Worm (Caenorhabditis elegans) whole organism, mixed stage, embryonic: ENCODE data around the gene W08E12.9.

ENCODE experiments used
- M03D4.4 ChIP-seq: sonication (generic microtip); optimal IDR thresholded peaks from 2 replicates; lab custom pipeline; 2017; ENCODE audit warnings: mild to moderate bottlenecking, missing genetic modification characterization, missing compliant biosample characterization
- bed-3 ChIP-seq: fragments of 200-800 bp; sonication (Bioruptor generic); optimal IDR thresholded peaks from 3 replicates; lab custom pipeline; 2018; ENCODE audit warnings: mild to moderate bottlenecking, missing genetic modification characterization, moderate library complexity, missing compliant biosample characterization
- blmp-1 ChIP-seq: fragments of 150-350 bp; optimal IDR thresholded peaks from 2 replicates; lab custom pipeline; 2014; ENCODE audit warnings: missing biosample characterization, missing genetic modification characterization
- ceh-39 ChIP-seq: fragments of 150-350 bp; optimal IDR thresholded peaks from 2 replicates; lab custom pipeline; 2014; ENCODE audit warnings: missing biosample characterization, missing genetic modification characterization
- ceh-43 ChIP-seq: fragments of 200-800 bp; sonication (Bioruptor generic); optimal IDR thresholded peaks from 2 replicates; lab custom pipeline; 2018; ENCODE audit warnings: mild to moderate bottlenecking, missing genetic modification characterization, moderate library complexity, missing compliant biosample characterization
- ceh-83 ChIP-seq: fragments of 200-800 bp; sonication (Bioruptor generic); optimal IDR thresholded peaks from 2 replicates; lab custom pipeline; 2018; ENCODE audit warnings: mild to moderate bottlenecking, missing genetic modification characterization, missing compliant biosample characterization
- ces-1 ChIP-seq: fragments of 150-350 bp; optimal IDR thresholded peaks from 2 replicates; lab custom pipeline; 2014; ENCODE audit warnings: missing biosample characterization, missing genetic modification reagents, missing genetic modification characterization
- cnd-1 ChIP-seq: fragments of 200-800 bp; sonication (Bioruptor generic); optimal IDR thresholded peaks from 2 replicates; lab custom pipeline; 2018; ENCODE audit warnings: mild to moderate bottlenecking, missing genetic modification characterization, missing compliant biosample characterization
- drap-1 ChIP-seq: fragments of 200-800 bp; sonication (Bioruptor generic); optimal IDR thresholded peaks from 3 replicates; lab custom pipeline; 2018; ENCODE audit warnings: mild to moderate bottlenecking, missing genetic modification characterization, missing compliant biosample characterization
- elt-1 ChIP-seq: sonication (generic microtip); optimal IDR thresholded peaks from 2 replicates; lab custom pipeline; 2017; ENCODE audit warnings: missing genetic modification characterization, mild to moderate bottlenecking, missing compliant biosample characterization, antibody characterized with exemption, moderate library complexity, borderline replicate concordance; ENCODE audit not compliant: insufficient read depth
- elt-3 ChIP-seq: fragments of 150-350 bp; optimal IDR thresholded peaks from 2 replicates; lab custom pipeline; 2014; ENCODE audit warnings: missing biosample characterization, missing genetic modification characterization
- flh-1 ChIP-seq: fragments of 200-800 bp; sonication (Bioruptor generic); optimal IDR thresholded peaks from 2 replicates; lab custom pipeline; 2018; ENCODE audit warnings: mild to moderate bottlenecking, missing genetic modification characterization, moderate library complexity, missing compliant biosample characterization
- ham-2 ChIP-seq: fragments of 200-800 bp; sonication (Bioruptor generic); optimal IDR thresholded peaks from 2 replicates; lab custom pipeline; 2018; ENCODE audit warnings: mild to moderate bottlenecking, missing genetic modification characterization, missing compliant biosample characterization
- hlh-1 ChIP-seq: fragments of 150-350 bp; optimal IDR thresholded peaks from 2 replicates; lab custom pipeline; 2014; ENCODE audit warnings: missing biosample characterization, missing genetic modification reagents, missing genetic modification characterization
- lin-13 ChIP-seq: fragments of 150-350 bp; optimal IDR thresholded peaks from 2 replicates; lab custom pipeline; 2014; ENCODE audit warnings: missing biosample characterization, missing genetic modification characterization
- lin-32 ChIP-seq: fragments of 200-800 bp; sonication (Bioruptor generic); optimal IDR thresholded peaks from 2 replicates; lab custom pipeline; 2018; ENCODE audit warnings: mild to moderate bottlenecking, missing genetic modification characterization, missing compliant biosample characterization
- lsy-2 ChIP-seq: fragments of 150-350 bp; optimal IDR thresholded peaks from 2 replicates; lab custom pipeline; 2014; ENCODE audit warnings: missing biosample characterization, missing genetic modification characterization
- mab-5 ChIP-seq: fragments of 150-350 bp; optimal IDR thresholded peaks from 2 replicates; lab custom pipeline; 2014; ENCODE audit warnings: missing biosample characterization, missing genetic modification characterization
- mep-1 ChIP-seq: fragments of 150-350 bp; optimal IDR thresholded peaks from 2 replicates; lab custom pipeline; 2017; ENCODE audit warnings: missing biosample characterization, missing genetic modification reagents, missing genetic modification characterization, inconsistent platforms
- mls-2 ChIP-seq: sonication (generic microtip); optimal IDR thresholded peaks from 2 replicates; lab custom pipeline; 2016; ENCODE audit warnings: mild to moderate bottlenecking, missing genetic modification characterization, moderate library complexity, missing compliant biosample characterization
- nhr-12 ChIP-seq: fragments of 150-350 bp; optimal IDR thresholded peaks from 2 replicates; lab custom pipeline; 2014; ENCODE audit warnings: missing biosample characterization, missing genetic modification characterization
- nhr-2 ChIP-seq: fragments of 150-350 bp; optimal IDR thresholded peaks from 2 replicates; lab custom pipeline; 2014; ENCODE audit warnings: missing biosample characterization, missing genetic modification characterization
- nhr-237 ChIP-seq: fragments of 150-350 bp; optimal IDR thresholded peaks from 2 replicates; lab custom pipeline; 2014; ENCODE audit warnings: missing biosample characterization, missing genetic modification characterization
- nhr-28 ChIP-seq: fragments of 150-350 bp; optimal IDR thresholded peaks from 2 replicates; lab custom pipeline; 2014; ENCODE audit warnings: missing biosample characterization, missing genetic modification characterization
- nhr-76 ChIP-seq: sonication (generic microtip); optimal IDR thresholded peaks from 2 replicates; lab custom pipeline; 2017; ENCODE audit warnings: missing biosample characterization, missing genetic modification characterization
- pha-4 ChIP-seq: fragments of 150-350 bp; optimal IDR thresholded peaks from 2 replicates; lab custom pipeline; 2018; ENCODE audit warnings: missing biosample characterization, missing genetic modification reagents, missing genetic modification characterization
- sem-2 ChIP-seq: fragments of 200-800 bp; sonication (Bioruptor generic); optimal IDR thresholded peaks from 2 replicates; lab custom pipeline; 2018; ENCODE audit warnings: mild to moderate bottlenecking, missing genetic modification characterization, missing compliant biosample characterization
- snpc-4 ChIP-seq: fragments of 150-350 bp; optimal IDR thresholded peaks from 2 replicates; lab custom pipeline; 2014; ENCODE audit warnings: missing biosample characterization, missing genetic modification characterization
- sptf-1 ChIP-seq: sonication (generic microtip); optimal IDR thresholded peaks from 2 replicates; lab custom pipeline; 2017; ENCODE audit warnings: mild to moderate bottlenecking, missing genetic modification characterization, moderate library complexity, missing compliant biosample characterization
- tbx-8 ChIP-seq: fragments of 200-800 bp; sonication (Bioruptor generic); optimal IDR thresholded peaks from 2 replicates; lab custom pipeline; 2018; ENCODE audit warnings: mild to moderate bottlenecking, missing genetic modification characterization, moderate library complexity, missing compliant biosample characterization
- unc-120 ChIP-seq: sonication (generic microtip); optimal IDR thresholded peaks from 2 replicates; lab custom pipeline; 2017; ENCODE audit warnings: missing genetic modification characterization, missing compliant biosample characterization; ENCODE audit not compliant: poor library complexity, severe bottlenecking
- unc-39 ChIP-seq: fragments of 150-350 bp; optimal IDR thresholded peaks from 2 replicates; lab custom pipeline; 2014; ENCODE audit warnings: missing biosample characterization, missing genetic modification characterization
- unc-62 ChIP-seq: fragments of 150-350 bp; optimal IDR thresholded peaks from 2 replicates; lab custom pipeline; 2014; ENCODE audit warnings: missing biosample characterization, missing genetic modification reagents, missing genetic modification characterization
- zip-8 ChIP-seq: fragments of 150-350 bp; optimal IDR thresholded peaks from 2 replicates; lab custom pipeline; 2014; ENCODE audit warnings: missing biosample characterization, missing genetic modification characterization
- ztf-11 ChIP-seq: fragments of 150-350 bp; optimal IDR thresholded peaks from 2 replicates; lab custom pipeline; 2014; ENCODE audit warnings: missing biosample characterization, missing genetic modification characterization

Gene W08E12.9

DNA sequence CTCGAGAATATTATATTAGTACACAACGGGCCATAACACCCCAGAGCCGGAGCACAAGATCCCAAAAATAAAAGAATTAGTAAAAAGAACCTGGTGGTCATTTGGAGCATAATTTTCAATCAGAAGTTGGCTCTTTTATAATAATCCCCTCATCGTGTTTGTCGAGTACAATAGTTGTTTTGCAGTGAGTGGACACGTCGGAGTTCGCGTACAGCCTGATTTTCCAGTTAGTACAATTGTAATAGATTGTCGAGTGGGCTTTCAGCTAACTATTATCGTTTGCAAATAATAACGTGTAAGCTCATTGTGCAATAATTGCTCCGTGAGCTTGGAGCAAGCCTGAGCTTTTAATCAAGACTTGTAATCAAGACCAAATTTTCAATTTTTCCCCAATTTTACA lies at the start of gene W08E12.9:
W08E12.9 (minus strand) TSS at position 101 of the 400 bp plus-strand sequence.
- TF ChIP-seq ces-1 (no peak), pha-4 (tag; lab: Kevin White, UChicago) (no peak), tbx-8 (GFP tag; lab: Kevin White, UChicago) (no peak), lin-13 (tag; lab: Kevin White, UChicago) (no peak), cnd-1 (no peak), lsy-2 (no peak), snpc-4 (tag; lab: Kevin White, UChicago) (no peak), blmp-1 (tag; lab: Kevin White, UChicago) (no peak), ceh-43 (GFP tag; lab: Kevin White, UChicago) (no peak), flh-1 (GFP tag; lab: Kevin White, UChicago) (no peak), unc-39 (tag; lab: Kevin White, UChicago) (no peak), sptf-1 (no peak), unc-62 (GFP tag; lab: Kevin White, UChicago) (no peak), ceh-83 (GFP tag; lab: Kevin White, UChicago) (no peak), nhr-237 (no peak), elt-3 (tag; lab: Kevin White, UChicago) (no peak)

DNA sequence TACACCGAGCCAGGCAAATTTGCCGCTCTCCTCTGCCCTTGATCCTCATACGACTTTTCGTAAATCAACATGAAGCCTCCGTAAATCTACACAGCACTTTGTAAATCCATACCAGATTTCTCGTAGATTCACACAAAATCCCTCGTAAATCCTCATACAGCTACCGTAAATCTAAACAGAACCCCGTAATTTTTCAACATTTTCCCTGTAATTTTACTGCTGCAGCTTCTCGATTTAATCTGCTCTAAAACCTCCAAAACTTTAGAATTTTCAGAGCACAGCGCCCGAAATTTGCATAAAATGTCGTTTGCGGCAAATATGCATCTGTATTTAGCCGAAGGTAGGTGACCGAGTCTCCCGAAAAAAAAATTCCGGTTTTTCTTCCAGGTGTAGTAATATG lies 47.4 kb upstream of the W08E12.9 start, which contains the start of gene F42A6.1:
F42A6.1 (plus strand) TSS at position 301 of the 400 bp plus-strand sequence.
- TF ChIP-seq flh-1 (GFP tag; lab: Kevin White, UChicago), result no peak

DNA sequence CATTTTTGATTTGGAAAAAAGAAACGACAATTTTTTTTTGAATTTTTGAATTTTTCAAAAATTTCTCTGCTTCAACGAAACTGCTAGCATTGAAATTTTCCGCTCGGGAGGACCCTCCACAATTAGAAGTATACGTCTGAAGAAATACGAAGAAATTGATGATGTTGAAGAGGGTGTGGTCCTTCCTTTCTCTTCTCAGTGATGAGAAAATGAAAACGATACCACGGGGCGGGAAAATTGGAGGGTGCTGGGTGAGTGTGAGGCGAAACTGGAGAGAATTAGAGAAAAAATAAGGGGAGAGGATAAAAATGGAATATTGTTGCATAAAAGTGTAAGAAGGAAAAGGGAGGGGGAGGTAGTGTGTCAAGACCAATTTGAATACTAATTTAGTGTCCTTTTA lies 44.7 kb upstream of the W08E12.9 start:
- peak; percentile 11 for TF ChIP-seq ces-1
- no peak for TF ChIP-seq lin-32

DNA sequence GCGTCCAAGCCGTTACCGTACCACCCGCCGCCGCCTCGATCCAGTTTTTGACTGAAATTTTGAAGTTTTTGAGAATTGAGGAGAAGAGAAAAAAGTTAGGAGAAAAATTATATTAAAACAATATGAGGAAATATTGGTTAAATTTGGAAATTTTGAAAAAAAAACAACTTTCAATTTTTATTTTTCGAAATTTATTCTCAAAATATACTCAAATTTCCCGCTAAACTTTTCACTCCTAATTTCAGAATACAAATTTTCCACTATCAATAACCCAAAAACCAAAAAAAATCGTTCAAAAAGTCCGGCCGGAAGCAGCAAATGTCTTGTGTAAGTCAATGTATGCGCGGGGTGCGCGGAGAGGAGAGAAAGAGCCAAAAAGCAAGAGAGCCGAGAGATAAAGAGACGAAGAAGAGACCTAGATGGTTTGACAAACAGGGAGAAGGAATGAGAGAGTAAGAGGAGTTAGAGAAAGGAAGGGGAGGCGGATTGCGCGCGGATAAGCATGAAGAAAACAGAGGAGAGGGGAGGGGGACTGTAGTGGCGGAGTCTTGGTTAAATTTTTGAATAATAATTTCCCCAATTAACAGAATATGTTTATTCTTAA lies 42.7 kb upstream of the W08E12.9 start, which contains the start of gene elks-1:
elks-1 (minus strand) TSS at position 51 of the 604 bp plus-strand sequence.
- no peak for TF ChIP-seq cnd-1
- TF ChIP-seq sem-2, result no peak
- peak; percentile 3 for TF ChIP-seq unc-120 (tag; lab: Kevin White, UChicago)
- no peak for TF ChIP-seq drap-1 (GFP tag; lab: Kevin White, UChicago)
- no peak for TF ChIP-seq zip-8 (tag; lab: Kevin White, UChicago)
- no peak for TF ChIP-seq bed-3 (GFP tag; lab: Kevin White, UChicago)
- no peak for TF ChIP-seq ceh-43 (GFP tag; lab: Kevin White, UChicago)
- no peak for TF ChIP-seq mab-5
- TF ChIP-seq mep-1, result peak; percentile 32
- TF ChIP-seq ztf-11 (tag; lab: Kevin White, UChicago), result no peak
- no peak for TF ChIP-seq nhr-28
- no peak for TF ChIP-seq lin-13 (tag; lab: Kevin White, UChicago)
- TF ChIP-seq ham-2 (GFP tag; lab: Kevin White, UChicago), result peak; percentile 38
- peak; percentile 5 for TF ChIP-seq ceh-39 (tag; lab: Kevin White, UChicago)
- peak; percentile 8 for TF ChIP-seq mls-2 (tag; lab: Kevin White, UChicago)
- no peak for TF ChIP-seq elt-1 (tag; lab: Kevin White, UChicago)
- no peak for TF ChIP-seq snpc-4 (tag; lab: Kevin White, UChicago)
- no peak for TF ChIP-seq tbx-8 (GFP tag; lab: Kevin White, UChicago)
- no peak for TF ChIP-seq nhr-2 (tag; lab: Kevin White, UChicago)
- TF ChIP-seq lsy-2, result no peak
- TF ChIP-seq nhr-237, result peak; percentile 15
- no peak for TF ChIP-seq pha-4 (tag; lab: Kevin White, UChicago)
- peak; percentile 16 for TF ChIP-seq hlh-1
- TF ChIP-seq blmp-1 (tag; lab: Kevin White, UChicago), result no peak
- no peak for TF ChIP-seq elt-3 (tag; lab: Kevin White, UChicago)
- no peak for TF ChIP-seq nhr-12 (tag; lab: Kevin White, UChicago)
- no peak for TF ChIP-seq unc-39 (tag; lab: Kevin White, UChicago)
- no peak for TF ChIP-seq nhr-76
- no peak for TF ChIP-seq unc-62 (GFP tag; lab: Kevin White, UChicago)
- no peak for TF ChIP-seq ceh-83 (GFP tag; lab: Kevin White, UChicago)
- no peak for TF ChIP-seq sptf-1
- TF ChIP-seq M03D4.4 (tag; lab: Kevin White, UChicago), result no peak
- TF ChIP-seq flh-1 (GFP tag; lab: Kevin White, UChicago), result no peak
- no peak for TF ChIP-seq lin-32
- peak; percentile 66 for TF ChIP-seq ces-1
